Worm (Caenorhabditis elegans): ENCODE data around the gene srg-47.
A peak's percentile ranks its signal among the peaks of the same experiment; 100 is the strongest.

Gene srg-47

ce11 chrV:14597681-14598184 lies 41.6 kb upstream of the srg-47 start, which contains the start of gene R11H6.2 (continued):
- TF ChIP-seq zfp-3 (GFP tag; conservative IDR thresholded peaks at IDR 0.05) (no peak), ceh-28 (tag; optimal IDR thresholded peaks at IDR 0.05) (peak; percentile 29), mep-1 (tag; optimal IDR thresholded peaks at IDR 0.05) (peak; percentile 33), ama-1 (optimal IDR thresholded peaks at IDR 0.05) (no peak), nhr-11 (tag; optimal IDR thresholded peaks at IDR 0.05) (no peak), ZK546.5 (tag; optimal IDR thresholded peaks at IDR 0.05) (no peak), unc-62 (GFP tag; optimal IDR thresholded peaks at IDR 0.05 in 1 of 2) (peak in 1 of 2 experiments; percentile 99), unc-62 (tag; optimal IDR thresholded peaks at IDR 0.05) (no peak), lin-39 (tag; optimal IDR thresholded peaks at IDR 0.05) (no peak), lsy-2 (tag; optimal IDR thresholded peaks at IDR 0.05) (peak in 1 of 2 experiments; percentile 57), nhr-111 (GFP tag; optimal IDR thresholded peaks at IDR 0.05) (no peak), F44E2.7 (GFP tag; IDR thresholded peaks at IDR 0.05) (no peak), pha-4 (GFP tag; IDR thresholded peaks at IDR 0.05) (no peak), pha-4 (tag; optimal IDR thresholded peaks at IDR 0.05) (peak; percentile 22), nhr-6 (tag; optimal IDR thresholded peaks at IDR 0.05) (peak; percentile 75), zfp-2 (tag; optimal IDR thresholded peaks at IDR 0.05) (no peak), R02D3.7 (tag; optimal IDR thresholded peaks at IDR 0.05) (no peak), Y48G9A.11 (GFP tag; IDR thresholded peaks at IDR 0.05) (no peak), dmd-8 (GFP tag; IDR thresholded peaks at IDR 0.05) (no peak), madf-9 (GFP tag; conservative IDR thresholded peaks at IDR 0.05) (no peak), lir-3 (tag; optimal IDR thresholded peaks at IDR 0.05) (no peak), nhr-77 (tag; optimal IDR thresholded peaks at IDR 0.05) (no peak), ztf-11 (tag; optimal IDR thresholded peaks at IDR 0.05) (no peak), mxl-3 (GFP tag; optimal IDR thresholded peaks at IDR 0.05) (no peak), daf-8 (GFP tag; IDR thresholded peaks at IDR 0.05) (no peak), unc-130 (GFP tag; optimal IDR thresholded peaks at IDR 0.05) (no peak), T26A8.4 (GFP tag; IDR thresholded peaks at IDR 0.05) (no peak), dpl-1 (GFP tag; optimal IDR thresholded peaks at IDR 0.05) (peak; percentile 24), hlh-11 (tag; optimal IDR thresholded peaks at IDR 0.05) (peak; percentile 52), mdl-1 (tag; optimal IDR thresholded peaks at IDR 0.05) (no peak), ces-1 (GFP tag; optimal IDR thresholded peaks at IDR 0.05) (no peak), ceh-32 (tag; optimal IDR thresholded peaks at IDR 0.05; ENCODE audit: poor library complexity) (no peak), lin-38 (GFP tag; IDR thresholded peaks at IDR 0.05) (peak; percentile 78), jun-1 (tag; optimal IDR thresholded peaks at IDR 0.05) (no peak), dve-1 (tag; optimal IDR thresholded peaks at IDR 0.05; ENCODE audit: insufficient read depth) (peak; percentile 21), sdz-12 (GFP tag; optimal IDR thresholded peaks at IDR 0.05) (no peak), unc-39 (tag; optimal IDR thresholded peaks at IDR 0.05) (no peak), daf-19 (GFP tag; conservative IDR thresholded peaks at IDR 0.05) (no peak), snpc-4 (tag; optimal IDR thresholded peaks at IDR 0.05) (no peak), F49E8.2 (tag; optimal IDR thresholded peaks at IDR 0.05; ENCODE audit: borderline replicate concordance) (no peak), lim-7 (GFP tag; IDR thresholded peaks at IDR 0.05) (no peak), F26F4.8 (GFP tag; conservative IDR thresholded peaks at IDR 0.05) (no peak), egl-43 (GFP tag; IDR thresholded peaks at IDR 0.05) (no peak), zip-11 (GFP tag; IDR thresholded peaks at IDR 0.05) (no peak), T20F7.1 (GFP tag; optimal IDR thresholded peaks at IDR 0.05) (no peak), lin-13 (GFP tag; optimal IDR thresholded peaks at IDR 0.05) (no peak), Y5F2A.4 (GFP tag; optimal IDR thresholded peaks at IDR 0.05) (no peak), aha-1 (tag) (no peak), nhr-237 (tag; optimal IDR thresholded peaks at IDR 0.05) (no peak), lin-1 (GFP tag; IDR thresholded peaks at IDR 0.05) (no peak), php-3 (GFP tag; IDR thresholded peaks at IDR 0.05) (no peak), spr-1 (tag; optimal IDR thresholded peaks at IDR 0.05) (no peak), fos-1 (tag; optimal IDR thresholded peaks at IDR 0.05) (no peak), F37D6.2 (tag; optimal IDR thresholded peaks at IDR 0.05) (no peak)

All from whole organism, L4 larva.